Worm (Caenorhabditis elegans) whole organism, late embryonic: Measurements from ENCODE around the gene snf-5.
A peak's percentile ranks its signal among the peaks of the same experiment; 100 is the strongest.

Experiments
- C38D4.7 ChIP-seq: fragments of 200-800 bp; sonication (Bioruptor generic); optimal IDR thresholded peaks from 2 replicates; lab custom pipeline; 2018; ENCODE audit warnings: mild to moderate bottlenecking, missing genetic modification characterization, moderate library complexity, missing compliant biosample characterization
- Y22D7AL.16 ChIP-seq: sonication (generic microtip); optimal IDR thresholded peaks from 2 replicates; lab custom pipeline; 2016; ENCODE audit warnings: missing genetic modification characterization, missing compliant biosample characterization
- ahr-1 ChIP-seq: sonication (generic microtip); optimal IDR thresholded peaks from 2 replicates; lab custom pipeline; 2016; ENCODE audit warnings: missing genetic modification characterization, missing compliant biosample characterization
- ama-1 ChIP-seq: fragments of 150-350 bp; optimal IDR thresholded peaks from 2 replicates; lab custom pipeline; 2014
- ceh-14 ChIP-seq: sonication (generic microtip); optimal IDR thresholded peaks from 2 replicates; lab custom pipeline; 2016; ENCODE audit warnings: missing genotype, missing genetic modification characterization, missing compliant biosample characterization
- ceh-18 ChIP-seq: sonication (generic microtip); optimal IDR thresholded peaks from 2 replicates; lab custom pipeline; 2016; ENCODE audit warnings: missing genetic modification characterization, missing compliant biosample characterization
- ceh-2 ChIP-seq: sonication (generic microtip); optimal IDR thresholded peaks from 2 replicates; lab custom pipeline; 2016; ENCODE audit warnings: missing genotype, missing genetic modification characterization, missing compliant biosample characterization
- ceh-22 ChIP-seq: sonication (generic microtip); optimal IDR thresholded peaks from 2 replicates; lab custom pipeline; 2017; ENCODE audit warnings: missing biosample characterization, missing genetic modification characterization
- ceh-30 ChIP-seq: fragments of 150-350 bp; optimal IDR thresholded peaks from 2 replicates; lab custom pipeline; 2014; ENCODE audit warnings: missing biosample characterization, missing genetic modification characterization
- ceh-34 ChIP-seq: sonication (generic microtip); optimal IDR thresholded peaks from 2 replicates; lab custom pipeline; 2016; ENCODE audit warnings: mild to moderate bottlenecking, missing genetic modification characterization, missing compliant biosample characterization
- ceh-45 ChIP-seq: fragments of 200-800 bp; sonication (Bioruptor generic); IDR thresholded peaks from 2 replicates; pipeline ENCODE4 v1.3.6; 2022; ENCODE audit warnings: missing genetic modification reagents, missing genetic modification characterization, missing compliant biosample characterization
- ceh-9 ChIP-seq: sonication (generic microtip); optimal IDR thresholded peaks from 2 replicates; lab custom pipeline; 2016; ENCODE audit warnings: mild to moderate bottlenecking, missing genetic modification characterization, inconsistent platforms, missing compliant biosample characterization
- che-1 ChIP-seq: sonication (generic microtip); optimal IDR thresholded peaks from 2 replicates; lab custom pipeline; 2016; ENCODE audit warnings: mild to moderate bottlenecking, missing genetic modification characterization, missing compliant biosample characterization
- elt-2 ChIP-seq: sonication (generic microtip); optimal IDR thresholded peaks from 2 replicates; lab custom pipeline; 2016; ENCODE audit warnings: missing genetic modification reagents, missing genetic modification characterization, missing compliant biosample characterization
- elt-4 ChIP-seq: sonication (generic microtip); optimal IDR thresholded peaks from 2 replicates; lab custom pipeline; 2016; ENCODE audit warnings: missing genetic modification characterization, missing compliant biosample characterization
- hlh-15 ChIP-seq: sonication (generic microtip); optimal IDR thresholded peaks from 2 replicates; lab custom pipeline; 2016; ENCODE audit warnings: missing genetic modification characterization, missing compliant biosample characterization
- hlh-30 ChIP-seq: sonication (generic microtip); optimal IDR thresholded peaks from 2 replicates; lab custom pipeline; 2017; ENCODE audit warnings: antibody characterized with exemption, missing genetic modification characterization, missing compliant biosample characterization; ENCODE audit not compliant: insufficient read depth
- hlh-8 ChIP-seq: sonication (generic microtip); optimal IDR thresholded peaks from 2 replicates; lab custom pipeline; 2016; ENCODE audit warnings: missing genotype, missing genetic modification characterization, missing compliant biosample characterization
- nfya-1 ChIP-seq: sonication (generic microtip); optimal IDR thresholded peaks from 2 replicates; lab custom pipeline; 2017; ENCODE audit warnings: missing genetic modification characterization, mild to moderate bottlenecking, missing compliant biosample characterization, antibody characterized with exemption, moderate library complexity
- nhr-232 ChIP-seq: sonication (generic microtip); optimal IDR thresholded peaks from 2 replicates; lab custom pipeline; 2016; ENCODE audit warnings: missing genetic modification characterization, missing compliant biosample characterization
- npax-4 ChIP-seq: sonication (generic microtip); optimal IDR thresholded peaks from 2 replicates; lab custom pipeline; 2016; ENCODE audit warnings: missing genetic modification characterization, missing compliant biosample characterization
- pag-3 ChIP-seq: sonication (generic microtip); optimal IDR thresholded peaks from 2 replicates; lab custom pipeline; 2016; ENCODE audit warnings: missing compliant biosample characterization, missing genetic modification characterization, borderline replicate concordance
- pat-9 ChIP-seq: fragments of 200-800 bp; sonication (Bioruptor generic); optimal IDR thresholded peaks from 2 replicates; lab custom pipeline; 2018; ENCODE audit warnings: mild to moderate bottlenecking, missing genetic modification characterization, moderate library complexity, missing compliant biosample characterization
- rnt-1 ChIP-seq: sonication (generic microtip); optimal IDR thresholded peaks from 2 replicates; lab custom pipeline; 2016; ENCODE audit warnings: missing genetic modification characterization, missing compliant biosample characterization
- sox-2 ChIP-seq: fragments of 200-800 bp; sonication (Bioruptor generic); IDR thresholded peaks from 2 replicates; pipeline ENCODE4 v1.3.6; 2022; ENCODE audit warnings: missing genetic modification reagents, missing genetic modification characterization, missing compliant biosample characterization
- sox-4 ChIP-seq: sonication (generic microtip); optimal IDR thresholded peaks from 2 replicates; lab custom pipeline; 2017; ENCODE audit warnings: mild to moderate bottlenecking, missing genetic modification characterization, inconsistent platforms, missing compliant biosample characterization
- syd-9 ChIP-seq: sonication (generic microtip); optimal IDR thresholded peaks from 2 replicates; lab custom pipeline; 2016; ENCODE audit warnings: mild to moderate bottlenecking, missing genetic modification characterization, moderate library complexity, missing compliant biosample characterization
- tbx-2 ChIP-seq: sonication (generic microtip); optimal IDR thresholded peaks from 2 replicates; lab custom pipeline; 2016; ENCODE audit warnings: missing genetic modification characterization, missing compliant biosample characterization
- zip-5 ChIP-seq: sonication (generic microtip); optimal IDR thresholded peaks from 2 replicates; lab custom pipeline; 2016; ENCODE audit warnings: missing genetic modification characterization, missing compliant biosample characterization

snf-5 gene

DNA sequence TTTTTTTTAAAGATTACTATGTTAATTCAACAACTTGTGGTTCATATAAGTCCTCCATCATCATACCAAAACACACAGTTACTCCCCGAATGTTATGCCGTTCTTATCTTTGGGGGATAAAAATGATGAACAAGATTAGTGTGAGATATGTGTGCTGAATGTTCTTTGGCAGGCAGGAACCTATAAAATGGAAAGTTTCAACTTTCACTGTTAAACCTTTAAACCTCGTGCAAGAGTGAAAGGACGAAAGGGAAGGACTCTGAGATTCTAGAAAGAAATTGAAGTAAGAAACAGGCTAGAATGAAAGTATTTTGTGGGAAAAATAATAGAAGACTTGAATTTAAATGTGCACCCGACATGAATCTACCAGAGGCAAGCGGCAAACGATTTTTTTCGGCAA, 45.6 kb downstream of the snf-5 start:
- TF ChIP-seq sox-2 (GFP tag; lab: Robert Waterston, UW): no peak
- TF ChIP-seq elt-4: no peak
- no peak for TF ChIP-seq C38D4.7
- TF ChIP-seq ceh-18: no peak
- TF ChIP-seq nfya-1 (tag; lab: Kevin White, UChicago): no peak
- no peak for TF ChIP-seq hlh-30 (tag; lab: Kevin White, UChicago)
- no peak for TF ChIP-seq ceh-45 (GFP tag; lab: Robert Waterston, UW)
- TF ChIP-seq zip-5 (tag; lab: Kevin White, UChicago): no peak
- TF ChIP-seq ahr-1 (tag; lab: Kevin White, UChicago): no peak
- no peak for TF ChIP-seq npax-4
- TF ChIP-seq tbx-2 (tag; lab: Kevin White, UChicago): no peak
- no peak for TF ChIP-seq ceh-2 (tag; lab: Kevin White, UChicago)
- no peak for TF ChIP-seq ceh-22 (tag; lab: Kevin White, UChicago)
- no peak for TF ChIP-seq syd-9 (tag; lab: Kevin White, UChicago)
- TF ChIP-seq sox-4 (tag; lab: Kevin White, UChicago): no peak
- TF ChIP-seq nhr-232: no peak

DNA sequence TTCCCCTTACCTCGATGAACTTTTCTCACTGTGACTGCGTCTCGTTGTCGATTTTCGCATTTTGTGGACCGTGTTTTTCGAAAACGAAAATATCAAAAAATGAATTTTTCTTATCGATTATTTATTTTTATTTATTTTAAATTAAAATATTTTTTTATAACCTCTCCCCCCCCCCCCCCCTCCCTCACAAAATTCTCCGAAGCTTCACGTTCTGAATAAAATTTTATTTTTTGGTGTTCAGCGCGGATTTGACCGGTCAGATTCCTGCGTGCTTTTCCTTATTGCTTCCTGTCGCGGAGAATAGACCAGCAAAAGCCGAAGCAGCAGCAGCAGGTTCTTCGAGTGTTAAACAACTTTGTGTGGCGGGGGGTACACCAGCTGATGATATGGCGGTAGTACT, 47.1 kb downstream of the snf-5 start, which contains the start of gene Y46G5A.22:
Gene Y46G5A.22 (minus strand): TSS at position 101 of the 400 bp plus-strand sequence.
- TF ChIP-seq Y22D7AL.16 (tag; lab: Kevin White, UChicago) (no peak), ceh-14 (tag; lab: Kevin White, UChicago) (no peak), hlh-8 (tag; lab: Kevin White, UChicago) (no peak), rnt-1 (no peak), ceh-9 (no peak), hlh-15 (tag; lab: Kevin White, UChicago) (no peak), ceh-45 (GFP tag; lab: Robert Waterston, UW) (no peak), ceh-18 (no peak), ama-1 (lab: Kevin White, UChicago) (no peak), ceh-30 (tag; lab: Kevin White, UChicago) (no peak), ahr-1 (tag; lab: Kevin White, UChicago) (no peak), pag-3 (tag; lab: Kevin White, UChicago) (no peak), pat-9 (tag; lab: Kevin White, UChicago) (no peak), che-1 (tag; lab: Kevin White, UChicago) (no peak), ceh-34 (tag; lab: Kevin White, UChicago) (no peak)

- TF ChIP-seq elt-2 (tag; lab: Kevin White, UChicago) (peak; percentile 44), ceh-9 (no peak)
These were observed 49.0 kb downstream of the snf-5 start, which contains the start of gene acl-7 for ce11 chrII:12816412-12817146. Gene acl-7, minus strand, starts transcription at chrII:12816462.

DNA sequence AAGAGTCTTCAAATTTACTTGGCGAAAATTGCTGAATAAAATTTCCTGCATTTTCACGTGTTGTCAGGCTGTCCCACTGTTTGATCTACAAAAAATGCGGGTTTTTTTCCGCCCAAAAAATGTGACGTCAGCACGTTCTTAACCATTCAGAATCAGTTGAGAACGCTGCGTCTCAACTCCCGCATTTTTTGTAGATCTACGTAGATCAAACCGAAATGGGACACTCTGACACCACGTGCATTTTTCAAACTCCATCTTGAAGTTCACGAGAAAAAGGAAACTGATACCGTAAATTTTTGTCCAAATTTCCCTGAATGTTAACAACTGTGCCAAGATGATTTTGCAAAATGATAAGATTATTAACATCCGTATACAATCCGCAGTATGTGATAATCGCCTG, 52.3 kb downstream of the snf-5 start:
- TF ChIP-seq hlh-30 (tag; lab: Kevin White, UChicago): no peak
